Fruit fly (Drosophila melanogaster): ENCODE measurements around the gene CG16711.

DNA sequence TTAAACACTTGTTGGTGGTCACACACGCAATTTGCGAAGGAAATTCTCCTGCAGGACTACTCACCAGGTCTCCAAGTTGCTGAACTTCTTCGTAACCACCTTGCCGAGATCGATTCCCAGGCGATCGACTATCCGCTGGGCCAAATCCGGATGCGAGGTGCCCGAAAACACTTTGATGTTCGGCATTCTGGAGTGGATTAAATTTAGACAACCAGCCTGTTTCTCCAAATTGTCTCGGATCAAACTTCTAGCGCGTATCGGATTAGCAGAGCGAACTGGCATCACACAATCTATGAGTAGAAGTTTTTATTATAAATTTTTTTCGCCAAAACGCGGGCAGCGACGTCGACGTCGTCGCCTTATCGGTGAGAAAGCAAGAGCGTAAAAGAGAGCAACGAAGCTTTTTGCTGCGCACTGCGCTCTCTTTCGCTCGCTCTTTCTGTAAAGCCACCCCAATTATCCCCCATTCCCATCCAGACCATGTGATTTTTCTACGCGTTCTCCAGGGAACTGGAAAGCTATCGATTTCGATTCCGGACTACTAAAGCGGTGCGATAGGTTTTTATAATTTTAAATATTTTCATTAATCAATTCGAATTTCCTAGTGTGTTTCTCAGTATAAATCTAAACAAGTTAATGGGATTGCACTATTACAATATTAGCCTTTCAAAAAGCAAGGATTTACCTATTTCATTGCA lies 9.8 kb upstream of the CG16711 start:
- TF ChIP-seq CG12104 (GFP tag; optimal IDR thresholded peaks at IDR 0.05): no peak
- no peak for TF ChIP-seq hth (optimal IDR thresholded peaks at IDR 0.05)
- no peak for TF ChIP-seq pb (GFP tag; optimal IDR thresholded peaks at IDR 0.05)
- TF ChIP-seq sob (GFP tag; IDR thresholded peaks at IDR 0.05): no peak
- TF ChIP-seq CG30431 (GFP tag; optimal IDR thresholded peaks at IDR 0.05): no peak
- no peak for TF ChIP-seq dmrt99B (tag; optimal IDR thresholded peaks at IDR 0.05)
- TF ChIP-seq CG16863 (GFP tag; optimal IDR thresholded peaks at IDR 0.05): no peak
- TF ChIP-seq sisA (GFP tag; IDR thresholded peaks at IDR 0.05): no peak
- no peak for TF ChIP-seq MESR4 (GFP tag; optimal IDR thresholded peaks at IDR 0.05)
- TF ChIP-seq Opbp (GFP tag; IDR thresholded peaks at IDR 0.05; ENCODE audit: partially characterized antibody): no peak
- TF ChIP-seq wor (GFP tag; IDR thresholded peaks at IDR 0.05): no peak
- no peak for TF ChIP-seq CG2202 (tag; optimal IDR thresholded peaks at IDR 0.05)
- no peak for TF ChIP-seq CG3281 (GFP tag; optimal IDR thresholded peaks at IDR 0.05)

All from whole organism, embryonic.